Fruit fly (Drosophila melanogaster) whole organism, embryonic: ENCODE data around the gene Uba4.

Experiments used
- Atf3 ChIP-seq: fragments of 200-800 bp; sonication (Bioruptor generic); optimal IDR thresholded peaks from 3 replicates; lab custom pipeline; 2016; ENCODE audit warnings: missing biosample characterization, missing genetic modification characterization
- Bteb2 ChIP-seq: fragments of 200-800 bp; sonication (Bioruptor generic); optimal IDR thresholded peaks from 2 replicates; lab custom pipeline; 2016; ENCODE audit warnings: missing biosample characterization, missing genetic modification characterization
- C15 ChIP-seq: fragments of 200-800 bp; sonication (Bioruptor generic); IDR thresholded peaks from 3 replicates; pipeline ENCODE4 v1.3.6; 2022; ENCODE audit warnings: missing biosample characterization, missing genetic modification characterization
- CG10147 ChIP-seq: fragments of 200-800 bp; sonication (Bioruptor generic); optimal IDR thresholded peaks from 2 replicates; lab custom pipeline; 2019; ENCODE audit warnings: missing biosample characterization, mild to moderate bottlenecking, missing genetic modification characterization, moderate library complexity
- CG10267 ChIP-seq: fragments of 200-800 bp; sonication (Bioruptor generic); optimal IDR thresholded peaks from 2 replicates; lab custom pipeline; 2018; ENCODE audit warnings: missing biosample characterization, mild to moderate bottlenecking, missing genetic modification characterization, moderate library complexity
- CG13287 ChIP-seq: fragments of 200-800 bp; sonication (Bioruptor generic); IDR thresholded peaks from 2 replicates; pipeline ENCODE4 v1.3.6; 2022; ENCODE audit warnings: missing biosample characterization, missing genetic modification characterization; ENCODE audit not compliant: partially characterized antibody
- CG14014 ChIP-seq: fragments of 200-800 bp; sonication (Bioruptor generic); IDR thresholded peaks from 2 replicates; pipeline ENCODE4 v1.3.6; 2022; ENCODE audit warnings: missing biosample characterization, missing genetic modification characterization
- CG15011 ChIP-seq: fragments of 200-800 bp; sonication (Bioruptor generic); optimal IDR thresholded peaks from 3 replicates; lab custom pipeline; 2018; ENCODE audit warnings: missing biosample characterization, mild to moderate bottlenecking, missing genetic modification characterization
- CG15073 ChIP-seq: fragments of 200-800 bp; sonication (Bioruptor generic); optimal IDR thresholded peaks from 2 replicates; lab custom pipeline; 2016; ENCODE audit warnings: missing biosample characterization, missing genetic modification characterization
- CG15601 ChIP-seq: fragments of 200-800 bp; sonication (Bioruptor generic); optimal IDR thresholded peaks from 3 replicates; lab custom pipeline; 2019; ENCODE audit warnings: missing biosample characterization, mild to moderate bottlenecking, missing genetic modification characterization, moderate library complexity
- CG1647 ChIP-seq: fragments of 200-800 bp; sonication (Bioruptor generic); optimal IDR thresholded peaks from 3 replicates; lab custom pipeline; 2016; ENCODE audit warnings: missing biosample characterization, missing genetic modification characterization
- CG18011 ChIP-seq: fragments of 200-800 bp; sonication (Bioruptor generic); optimal IDR thresholded peaks from 2 replicates; lab custom pipeline; 2017; ENCODE audit warnings: missing biosample characterization, missing genetic modification characterization, mild to moderate bottlenecking, moderate library complexity, missing genotype
- CG2116 ChIP-seq: fragments of 200-800 bp; sonication (Bioruptor generic); optimal IDR thresholded peaks from 3 replicates; lab custom pipeline; 2018; ENCODE audit warnings: missing biosample characterization, mild to moderate bottlenecking, missing genetic modification characterization
- CG4360 ChIP-seq: fragments of 200-800 bp; sonication (Bioruptor generic); IDR thresholded peaks from 2 replicates; pipeline ENCODE4 v1.3.6; 2022; ENCODE audit warnings: missing biosample characterization, missing genetic modification characterization
- CG4424 ChIP-seq: fragments of 200-800 bp; sonication (Bioruptor generic); optimal IDR thresholded peaks from 3 replicates; lab custom pipeline; 2016; ENCODE audit warnings: missing biosample characterization, missing genetic modification characterization
- CG4730 ChIP-seq: fragments of 200-800 bp; sonication (Bioruptor generic); IDR thresholded peaks from 2 replicates; pipeline ENCODE4 v1.3.6; 2022; ENCODE audit warnings: missing biosample characterization, missing genetic modification characterization
- CG5180 ChIP-seq: fragments of 200-800 bp; sonication (Bioruptor generic); optimal IDR thresholded peaks from 3 replicates; lab custom pipeline; 2017; ENCODE audit warnings: missing biosample characterization, missing genetic modification characterization, mild to moderate bottlenecking, moderate library complexity, missing genetic modification reagents
- CG7786 ChIP-seq: fragments of 200-800 bp; sonication (Bioruptor generic); optimal IDR thresholded peaks from 2 replicates; lab custom pipeline; 2016; ENCODE audit warnings: missing biosample characterization, missing genetic modification characterization
- CG7987 ChIP-seq: fragments of 200-800 bp; sonication (Bioruptor generic); optimal IDR thresholded peaks from 2 replicates; lab custom pipeline; 2018; ENCODE audit warnings: missing biosample characterization, mild to moderate bottlenecking, missing genetic modification characterization, moderate library complexity
- CG8089 ChIP-seq: fragments of 200-800 bp; sonication (Bioruptor generic); optimal IDR thresholded peaks from 3 replicates; lab custom pipeline; 2016; ENCODE audit warnings: missing biosample characterization, missing genetic modification characterization
- CG9437 ChIP-seq: fragments of 200-800 bp; sonication (Bioruptor generic); optimal IDR thresholded peaks from 2 replicates; lab custom pipeline; 2018; ENCODE audit warnings: missing biosample characterization, mild to moderate bottlenecking, missing genetic modification characterization
- CTCF ChIP-seq: fragments of 200-800 bp; sonication (Bioruptor generic); optimal IDR thresholded peaks from 2 replicates; lab custom pipeline; 2017; ENCODE audit warnings: missing biosample characterization, mild to moderate bottlenecking, missing genetic modification characterization, moderate library complexity
- E2f2 ChIP-seq: fragments of 200-800 bp; sonication (Bioruptor generic); IDR thresholded peaks from 2 replicates; pipeline ENCODE4 v1.3.6; 2022; ENCODE audit warnings: missing biosample characterization, missing genetic modification characterization
- Gug ChIP-seq: fragments of 200-800 bp; sonication (Bioruptor generic); IDR thresholded peaks from 4 replicates; pipeline ENCODE4 v1.3.6; 2022; ENCODE audit warnings: missing biosample characterization, missing genetic modification characterization
- Hand ChIP-seq: fragments of 200-800 bp; sonication (Bioruptor generic); optimal IDR thresholded peaks from 2 replicates; lab custom pipeline; 2017; ENCODE audit warnings: mild to moderate bottlenecking, missing biosample characterization, missing genetic modification reagents, missing genetic modification characterization
- Hsf ChIP-seq: fragments of 200-800 bp; sonication (Bioruptor generic); optimal IDR thresholded peaks from 3 replicates; lab custom pipeline; 2016; ENCODE audit warnings: missing biosample characterization, missing genetic modification characterization
- Lpt ChIP-seq: fragments of >200 bp; optimal IDR thresholded peaks from 2 replicates; lab custom pipeline; 2018; ENCODE audit warnings: missing biosample characterization, missing genetic modification characterization
- Pdp1 ChIP-seq, 2 experiments: fragments of 200-800 bp; sonication (Bioruptor generic); optimal IDR thresholded peaks; 3 replicates each; lab custom pipeline; 2016; ENCODE audit warnings: missing biosample characterization in 2 of 2, missing genetic modification characterization in 2 of 2, mild to moderate bottlenecking in 1 of 2, moderate library complexity in 1 of 2
- Rx ChIP-seq: fragments of 200-800 bp; sonication (Bioruptor generic); IDR thresholded peaks from 2 replicates; pipeline ENCODE4 v1.3.6; 2022; ENCODE audit warnings: missing biosample characterization, missing genetic modification characterization
- Sry-β ChIP-seq: fragments of 200-800 bp; sonication (Bioruptor generic); optimal IDR thresholded peaks from 2 replicates; lab custom pipeline; 2018; ENCODE audit warnings: missing biosample characterization, mild to moderate bottlenecking, missing genetic modification characterization, moderate library complexity
- aop ChIP-seq: fragments of 200-800 bp; sonication (Bioruptor generic); IDR thresholded peaks from 2 replicates; pipeline ENCODE4 v1.3.6; 2022; ENCODE audit warnings: missing biosample characterization, missing genetic modification characterization
- bbx ChIP-seq: fragments of 200-800 bp; sonication (Bioruptor generic); IDR thresholded peaks from 2 replicates; pipeline ENCODE4 v1.3.6; 2022; ENCODE audit warnings: missing biosample characterization, missing genetic modification characterization; ENCODE audit not compliant: partially characterized antibody
- cas ChIP-seq: fragments of 200-800 bp; sonication (Bioruptor generic); IDR thresholded peaks from 2 replicates; pipeline ENCODE4 v1.3.6; 2022; ENCODE audit warnings: missing biosample characterization, missing genetic modification characterization
- chm ChIP-seq: fragments of 200-800 bp; sonication (Bioruptor generic); IDR thresholded peaks from 2 replicates; pipeline ENCODE4 v1.3.6; 2022; ENCODE audit warnings: missing biosample characterization, missing genetic modification characterization
- corto ChIP-seq: fragments of 200-800 bp; sonication (Bioruptor generic); optimal IDR thresholded peaks from 2 replicates; lab custom pipeline; 2016; ENCODE audit warnings: missing biosample characterization, mild to moderate bottlenecking, missing genetic modification characterization, moderate library complexity
- ems ChIP-seq: fragments of 200-800 bp; sonication (Bioruptor generic); optimal IDR thresholded peaks from 3 replicates; lab custom pipeline; 2016; ENCODE audit warnings: missing biosample characterization, missing genetic modification characterization
- fd3F ChIP-seq: fragments of 200-800 bp; sonication (Bioruptor generic); optimal IDR thresholded peaks from 2 replicates; lab custom pipeline; 2018; ENCODE audit warnings: missing biosample characterization, mild to moderate bottlenecking, missing genetic modification characterization, moderate library complexity
- grau ChIP-seq: fragments of 200-800 bp; optimal IDR thresholded peaks from 3 replicates; lab custom pipeline; 2019; ENCODE audit warnings: missing biosample characterization, mild to moderate bottlenecking, missing genetic modification characterization, moderate library complexity
- grn ChIP-seq: fragments of 200-800 bp; sonication (Bioruptor generic); optimal IDR thresholded peaks from 3 replicates; lab custom pipeline; 2017; ENCODE audit warnings: missing biosample characterization, missing genetic modification characterization
- gsb-n ChIP-seq: fragments of 200-800 bp; sonication (Bioruptor generic); optimal IDR thresholded peaks from 3 replicates; lab custom pipeline; 2018; ENCODE audit warnings: missing biosample characterization, mild to moderate bottlenecking, missing genetic modification characterization
- ham ChIP-seq: fragments of 200-800 bp; sonication (Bioruptor generic); IDR thresholded peaks from 2 replicates; pipeline ENCODE4 v1.3.6; 2022; ENCODE audit warnings: missing biosample characterization, missing genetic modification characterization
- kay ChIP-seq: fragments of 200-800 bp; sonication (Bioruptor generic); optimal IDR thresholded peaks from 2 replicates; lab custom pipeline; 2016; ENCODE audit warnings: missing biosample characterization, missing genetic modification characterization
- klu ChIP-seq: fragments of 200-800 bp; sonication (Bioruptor generic); IDR thresholded peaks from 2 replicates; pipeline ENCODE4 v1.3.6; 2022; ENCODE audit warnings: missing biosample characterization, missing genetic modification characterization
- lmd ChIP-seq: fragments of 200-800 bp; sonication (Bioruptor generic); IDR thresholded peaks from 2 replicates; pipeline ENCODE4 v1.3.6; 2022; ENCODE audit warnings: missing biosample characterization, missing genetic modification characterization
- lov ChIP-seq, 2 experiments: fragments of 200-800 bp in 1 of 2; fragments of >200 bp in 1 of 2; sonication (Bioruptor generic) in 1 of 2; IDR thresholded peaks in 1 of 2; optimal IDR thresholded peaks in 1 of 2; 2 replicates in 1 of 2; 3 replicates in 1 of 2; pipeline versions ENCODE4 v1.3.6 to Lab custom; 2017 to 2022; ENCODE audit warnings: missing biosample characterization in 1 of 2, missing genetic modification characterization in 1 of 2
- mld ChIP-seq: fragments of 200-800 bp; sonication (Bioruptor generic); IDR thresholded peaks from 3 replicates; pipeline ENCODE4 v1.3.6; 2022; ENCODE audit warnings: missing biosample characterization, missing genetic modification characterization; ENCODE audit not compliant: partially characterized antibody
- pum ChIP-seq: fragments of 200-800 bp; sonication (Bioruptor generic); optimal IDR thresholded peaks from 2 replicates; lab custom pipeline; 2016; ENCODE audit warnings: missing biosample characterization, missing genetic modification characterization
- rib ChIP-seq: fragments of 200-800 bp; sonication (Bioruptor generic); IDR thresholded peaks from 2 replicates; pipeline ENCODE4 v1.3.6; 2022; ENCODE audit warnings: missing biosample characterization, missing genetic modification characterization
- run ChIP-seq: fragments of 200-800 bp; sonication (Bioruptor generic); optimal IDR thresholded peaks from 3 replicates; lab custom pipeline; 2018; ENCODE audit warnings: missing biosample characterization, mild to moderate bottlenecking, missing genetic modification characterization
- sob ChIP-seq: fragments of 200-800 bp; sonication (Bioruptor generic); IDR thresholded peaks from 2 replicates; pipeline ENCODE4 v1.3.6; 2022; ENCODE audit warnings: missing biosample characterization, missing genetic modification characterization
- sr ChIP-seq: fragments of 200-800 bp; sonication (Bioruptor generic); IDR thresholded peaks from 3 replicates; pipeline ENCODE4 v1.3.6; 2022; ENCODE audit warnings: missing biosample characterization, missing genetic modification characterization
- zf30C ChIP-seq: fragments of 200-800 bp; sonication (Bioruptor generic); optimal IDR thresholded peaks from 3 replicates; lab custom pipeline; 2018; ENCODE audit warnings: missing biosample characterization, mild to moderate bottlenecking, missing genetic modification characterization

Uba4 gene

dm6 chr2L:8517256-8517694 lies at the start of gene Uba4, which contains the start of gene mRpL51 (continued):
- TF ChIP-seq grn (GFP tag; lab: Kevin White, UChicago) (no peak), Gug (GFP tag; lab: Robert Waterston, UW) (no peak), Hand (GFP tag; lab: Kevin White, UChicago) (peak; percentile 31), C15 (GFP tag; lab: Robert Waterston, UW) (no peak), Lpt (GFP tag; lab: Kevin White, UChicago) (no peak), lmd (GFP tag; lab: Robert Waterston, UW) (no peak), CG15073 (GFP tag; lab: Kevin White, UChicago) (no peak), CG4424 (GFP tag; lab: Kevin White, UChicago) (peak; percentile 42), Hsf (GFP tag; lab: Kevin White, UChicago) (peak; percentile 7), CTCF (GFP tag; lab: Kevin White, UChicago) (peak; percentile 11), CG10147 (GFP tag; lab: Kevin White, UChicago) (peak; percentile 6), CG13287 (GFP tag; lab: Robert Waterston, UW) (peak; percentile 79), pum (GFP tag; lab: Kevin White, UChicago) (peak; percentile 25), Bteb2 (GFP tag; lab: Kevin White, UChicago) (peak; percentile 7), run (tag; lab: Kevin White, UChicago) (no peak), corto (GFP tag; lab: Kevin White, UChicago) (no peak), CG10267 (peak; percentile 97), grau (peak; percentile 34), CG7786 (peak; percentile 7), sob (GFP tag; lab: Robert Waterston, UW) (no peak), chm (GFP tag; lab: Robert Waterston, UW) (no peak), kay (GFP tag; lab: Kevin White, UChicago) (no peak), CG7987 (GFP tag; lab: Kevin White, UChicago) (no peak), Sry-β (GFP tag; lab: Kevin White, UChicago) (no peak), ems (GFP tag; lab: Kevin White, UChicago) (peak; percentile 27), mld (no peak), cas (no peak), Pdp1 (GFP tag; optimal IDR thresholded peaks at IDR 0.05; lab: Kevin White, UChicago) (peak; percentile 37 to 89), sr (GFP tag; lab: Robert Waterston, UW) (no peak), ham (no peak), E2f2 (peak; percentile 69), CG9437 (GFP tag; lab: Kevin White, UChicago) (no peak), CG15011 (no peak), Rx (GFP tag; lab: Robert Waterston, UW) (no peak), CG8089 (GFP tag; lab: Kevin White, UChicago) (no peak), CG18011 (GFP tag; lab: Kevin White, UChicago) (peak; percentile 42), CG4730 (no peak), gsb-n (tag; lab: Kevin White, UChicago) (no peak), CG4360 (no peak), aop (GFP tag; lab: Robert Waterston, UW) (no peak), fd3F (no peak), CG15601 (tag; lab: Kevin White, UChicago) (peak; percentile 10), rib (GFP tag; lab: Robert Waterston, UW) (no peak), klu (no peak), lov (optimal IDR thresholded peaks at IDR 0.05; lab: Kevin White, UChicago) (no peak), lov (GFP tag; IDR thresholded peaks at IDR 0.05; lab: Robert Waterston, UW) (no peak), zf30C (GFP tag; lab: Kevin White, UChicago) (no peak), CG5180 (GFP tag; lab: Kevin White, UChicago) (no peak), CG2116 (GFP tag; lab: Kevin White, UChicago) (peak; percentile 90), Atf3 (GFP tag; lab: Kevin White, UChicago) (no peak), CG1647 (GFP tag; lab: Kevin White, UChicago) (no peak), bbx (peak; percentile 42; the same call in 1 of the 2 replicates), CG14014 (GFP tag; lab: Robert Waterston, UW) (no peak)
